Fruit fly (Drosophila melanogaster) whole organism, pupa: ENCODE data around the gene COX7A.

Source experiments
- CG10348 ChIP-seq: fragments of 200-800 bp; sonication (Bioruptor generic); IDR thresholded peaks from 2 replicates; pipeline ENCODE4 v1.3.6; 2022; ENCODE audit warnings: missing biosample characterization, missing genetic modification characterization
- CG12605 ChIP-seq: fragments of 200-800 bp; sonication (Bioruptor generic); IDR thresholded peaks from 2 replicates; pipeline ENCODE4 v1.3.6; 2022; ENCODE audit warnings: missing biosample characterization, missing genetic modification characterization
- CG13204 ChIP-seq: fragments of 200-800 bp; sonication (Bioruptor generic); optimal IDR thresholded peaks from 2 replicates; lab custom pipeline; 2018; ENCODE audit warnings: missing biosample characterization, mild to moderate bottlenecking, missing genetic modification characterization, moderate library complexity
- CG14655 ChIP-seq: fragments of 200-800 bp; sonication (Bioruptor generic); optimal IDR thresholded peaks from 3 replicates; lab custom pipeline; 2017; ENCODE audit warnings: mild to moderate bottlenecking, missing biosample characterization, missing genetic modification reagents, missing genetic modification characterization
- CG15710 ChIP-seq: fragments of 200-800 bp; sonication (Bioruptor generic); optimal IDR thresholded peaks from 2 replicates; lab custom pipeline; 2018; ENCODE audit warnings: missing biosample characterization, mild to moderate bottlenecking, missing genetic modification characterization, moderate library complexity
- CG17806 ChIP-seq: fragments of 200-800 bp; sonication (Bioruptor generic); optimal IDR thresholded peaks from 2 replicates; lab custom pipeline; 2018; ENCODE audit warnings: missing biosample characterization, mild to moderate bottlenecking, missing genetic modification characterization, moderate library complexity
- CG32121 ChIP-seq: fragments of 200-800 bp; sonication (Bioruptor generic); IDR thresholded peaks from 2 replicates; pipeline ENCODE4 v1.3.6; 2022; ENCODE audit warnings: missing biosample characterization, missing genetic modification characterization
- CG34367 ChIP-seq: fragments of 200-800 bp; sonication (Bioruptor generic); optimal IDR thresholded peaks from 2 replicates; lab custom pipeline; 2018; ENCODE audit warnings: missing biosample characterization, mild to moderate bottlenecking, missing genetic modification characterization
- CG4496 ChIP-seq: fragments of 200-800 bp; sonication (Bioruptor generic); IDR thresholded peaks from 3 replicates; pipeline ENCODE4 v1.3.6; 2022; ENCODE audit warnings: missing biosample characterization, missing genetic modification characterization
- CG8159 ChIP-seq: fragments of 200-800 bp; sonication (Bioruptor generic); optimal IDR thresholded peaks from 3 replicates; lab custom pipeline; 2018; ENCODE audit warnings: missing biosample characterization, mild to moderate bottlenecking, missing genetic modification characterization, moderate library complexity
- CG8301 ChIP-seq: fragments of 200-800 bp; sonication (Bioruptor generic); optimal IDR thresholded peaks from 2 replicates; lab custom pipeline; 2018; ENCODE audit warnings: missing biosample characterization, mild to moderate bottlenecking, missing genetic modification characterization
- CG9948 ChIP-seq: fragments of 200-800 bp; sonication (Bioruptor generic); optimal IDR thresholded peaks from 2 replicates; lab custom pipeline; 2018; ENCODE audit warnings: missing biosample characterization, mild to moderate bottlenecking, missing genetic modification characterization, moderate library complexity
- D1 ChIP-seq: fragments of 200-800 bp; sonication (Bioruptor generic); optimal IDR thresholded peaks from 2 replicates; lab custom pipeline; 2018; ENCODE audit warnings: missing biosample characterization, mild to moderate bottlenecking, missing genetic modification characterization, moderate library complexity
- EcR ChIP-seq: fragments of 200-800 bp; sonication (Bioruptor generic); optimal IDR thresholded peaks from 3 replicates; lab custom pipeline; 2019; ENCODE audit warnings: missing biosample characterization, missing genetic modification characterization, mild to moderate bottlenecking, moderate library complexity, missing genetic modification reagents
- Ets98B ChIP-seq: fragments of 200-800 bp; sonication (Bioruptor generic); IDR thresholded peaks from 2 replicates; pipeline ENCODE4 v1.3.6; 2022; ENCODE audit warnings: missing biosample characterization, missing genetic modification characterization
- Pif1A ChIP-seq: fragments of 200-800 bp; sonication (Bioruptor generic); optimal IDR thresholded peaks from 3 replicates; lab custom pipeline; 2016; ENCODE audit warnings: missing biosample characterization, missing genetic modification characterization
- Pif1B ChIP-seq: fragments of 200-800 bp; sonication (Bioruptor generic); optimal IDR thresholded peaks from 3 replicates; lab custom pipeline; 2016; ENCODE audit warnings: missing biosample characterization, missing genetic modification characterization
- Snoo ChIP-seq: fragments of 200-800 bp; sonication (Bioruptor generic); optimal IDR thresholded peaks from 3 replicates; lab custom pipeline; 2017; ENCODE audit warnings: missing biosample characterization, mild to moderate bottlenecking, missing genetic modification characterization, inconsistent platforms
- fd96Ca ChIP-seq: fragments of 200-800 bp; sonication (Bioruptor generic); IDR thresholded peaks from 3 replicates; pipeline ENCODE4 v1.3.6; 2022; ENCODE audit warnings: missing biosample characterization, missing genetic modification characterization
- gl ChIP-seq: fragments of 200-800 bp; sonication (Bioruptor generic); optimal IDR thresholded peaks from 2 replicates; lab custom pipeline; 2018; ENCODE audit warnings: missing biosample characterization, mild to moderate bottlenecking, missing genetic modification characterization
- rn ChIP-seq: fragments of 200-800 bp; sonication (Bioruptor generic); IDR thresholded peaks from 2 replicates; pipeline ENCODE4 v1.3.6; 2022; ENCODE audit warnings: missing biosample characterization, missing genetic modification characterization

Gene COX7A

dm6 chr3R:8305110-8305509, 35.7 kb downstream of the COX7A start, which contains the start of gene Sgt1:
Sgt1 (minus strand) TSS chr3R:8305274.
- 0 out of 2 replicates have a peak, but pooled peaks have one; percentile 11 for TF ChIP-seq CG32121 (GFP tag; lab: Robert Waterston, UW)
- no peak for TF ChIP-seq CG4496 (GFP tag; lab: Robert Waterston, UW)

- TF ChIP-seq Ets98B (GFP tag; lab: Robert Waterston, UW): peak; percentile 7; the same call in 1 of the 2 replicates
- no peak for TF ChIP-seq fd96Ca (GFP tag; lab: Robert Waterston, UW)
- no peak for TF ChIP-seq gl (tag; lab: Kevin White, UChicago)
- TF ChIP-seq CG8301: no peak
- TF ChIP-seq CG13204 (GFP tag; lab: Kevin White, UChicago): no peak
- no peak for TF ChIP-seq CG34367 (tag; lab: Kevin White, UChicago)
- no peak for TF ChIP-seq CG10348
- no peak for TF ChIP-seq CG15710 (tag; lab: Kevin White, UChicago)
- no peak for TF ChIP-seq Pif1A (GFP tag; lab: Kevin White, UChicago)
- TF ChIP-seq D1: peak; percentile 37
- no peak for TF ChIP-seq rn
- no peak for TF ChIP-seq Snoo
- peak; percentile 32; the same call in 1 of the 2 replicates for TF ChIP-seq CG32121 (GFP tag; lab: Robert Waterston, UW)
- TF ChIP-seq CG4496 (GFP tag; lab: Robert Waterston, UW): no peak
- no peak for TF ChIP-seq Pif1B (GFP tag; lab: Kevin White, UChicago)
- peak; percentile 25 for TF ChIP-seq EcR (GFP tag; lab: Kevin White, UChicago)
- TF ChIP-seq CG9948 (tag; lab: Kevin White, UChicago): no peak
- no peak for TF ChIP-seq CG8159 (tag; lab: Kevin White, UChicago)
- TF ChIP-seq CG14655 (GFP tag; lab: Kevin White, UChicago): no peak
- TF ChIP-seq CG17806 (tag; lab: Kevin White, UChicago): no peak
- no peak for TF ChIP-seq CG12605 (GFP tag; lab: Robert Waterston, UW)
- TF ChIP-seq, all 21 proteins: peak for 4
Observed at dm6 chr3R:8303848-8304247, 37.0 kb downstream of the COX7A start, which contains the start of gene nac. nac (minus strand) TSS chr3R:8304023.

- TF ChIP-seq Pif1B (GFP tag; lab: Kevin White, UChicago) (no peak), CG4496 (GFP tag; lab: Robert Waterston, UW) (peak; percentile 53; the same call in 2 of the 3 replicates)
- TF ChIP-seq, all 21 proteins: peak for 1
Observed at dm6 chr3R:8300928-8301752, 39.7 kb downstream of the COX7A start, which contains the start of the genes CG9626 and mRpL1. CG9626 (minus strand) TSS chr3R:8300978. mRpL1 (plus strand) TSS chr3R:8301440.

dm6 chr3R:8292034-8292433, 48.8 kb downstream of the COX7A start, which contains the start of gene CG31463:
CG31463 (plus strand) TSS chr3R:8292335.
- TF ChIP-seq Pif1B (GFP tag; lab: Kevin White, UChicago): no peak
- no peak for TF ChIP-seq CG10348
- no peak for TF ChIP-seq CG8159 (tag; lab: Kevin White, UChicago)
- TF ChIP-seq Pif1A (GFP tag; lab: Kevin White, UChicago): no peak

DNA sequence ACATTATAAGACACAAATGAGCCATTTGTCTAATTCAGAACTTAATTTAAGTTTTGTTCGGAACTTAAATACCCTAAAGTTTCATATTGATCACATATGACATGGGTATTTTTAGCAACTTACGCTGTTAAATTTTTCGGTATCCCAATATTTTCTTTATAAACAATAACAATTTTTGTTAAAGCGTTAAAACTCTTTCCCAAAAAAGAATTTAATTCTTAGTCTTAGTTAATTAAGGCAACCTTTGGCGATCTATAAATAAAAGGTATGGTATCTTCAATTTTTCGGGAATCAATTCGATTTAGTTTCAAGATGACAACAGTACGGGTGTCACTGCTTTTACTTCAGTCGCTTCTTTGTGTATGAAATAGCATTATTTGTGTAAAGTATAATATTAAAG, 49.9 kb downstream of the COX7A start, which contains the start of gene CG31464:
CG31464 (plus strand) TSS at position 301 of the 400 bp plus-strand sequence.
- TF ChIP-seq CG15710 (tag; lab: Kevin White, UChicago): no peak
- no peak for TF ChIP-seq CG14655 (GFP tag; lab: Kevin White, UChicago)
- no peak for TF ChIP-seq CG9948 (tag; lab: Kevin White, UChicago)
- TF ChIP-seq CG13204 (GFP tag; lab: Kevin White, UChicago): no peak
- TF ChIP-seq CG32121 (GFP tag; lab: Robert Waterston, UW): no peak
- no peak for TF ChIP-seq CG12605 (GFP tag; lab: Robert Waterston, UW)
- TF ChIP-seq Snoo: no peak

dm6 chr3R:8290478-8290877, 50.4 kb downstream of the COX7A start, which contains the start of gene CG11672:
CG11672 (minus strand) TSS chr3R:8290578.
- TF ChIP-seq CG14655 (GFP tag; lab: Kevin White, UChicago) (no peak), CG12605 (GFP tag; lab: Robert Waterston, UW) (no peak), EcR (GFP tag; lab: Kevin White, UChicago) (no peak), fd96Ca (GFP tag; lab: Robert Waterston, UW) (no peak), Pif1B (GFP tag; lab: Kevin White, UChicago) (no peak), rn (no peak), CG15710 (tag; lab: Kevin White, UChicago) (no peak), Snoo (no peak)
